Worm (Caenorhabditis elegans) whole organism, late embryonic: ENCODE measurements around the gene dmsr-10.

Source experiments
- ama-1 ChIP-seq: fragments of 150-350 bp; optimal IDR thresholded peaks from 2 replicates; lab custom pipeline; 2014
- pha-4 ChIP-seq: fragments of 150-350 bp; optimal IDR thresholded peaks from 2 replicates; lab custom pipeline; 2018; ENCODE audit warnings: missing biosample characterization, missing genetic modification reagents, missing genetic modification characterization
- zip-5 ChIP-seq: sonication (generic microtip); optimal IDR thresholded peaks from 2 replicates; lab custom pipeline; 2016; ENCODE audit warnings: missing genetic modification characterization, missing compliant biosample characterization

- no peak for TF ChIP-seq ama-1
- no peak for TF ChIP-seq zip-5 (tag; lab: Kevin White, UChicago)
- TF ChIP-seq pha-4 (tag; lab: Kevin White, UChicago) = no peak
Measured at ce11 chrV:6811863-6812262, 10.1 kb upstream of the dmsr-10 start.
